Fruit fly (Drosophila melanogaster) whole organism, embryonic: ENCODE data around the gene Awh.

Experiments
- B-H2 ChIP-seq: fragments of 200-800 bp; sonication (Bioruptor generic); optimal IDR thresholded peaks from 2 replicates; lab custom pipeline; 2018; ENCODE audit warnings: missing biosample characterization, mild to moderate bottlenecking, missing genetic modification characterization
- CG10274 ChIP-seq: fragments of 200-800 bp; sonication (Bioruptor generic); optimal IDR thresholded peaks from 3 replicates; lab custom pipeline; 2017; ENCODE audit warnings: missing biosample characterization, mild to moderate bottlenecking, missing genetic modification characterization
- CG10543 ChIP-seq: fragments of 200-800 bp; sonication (Bioruptor generic); optimal IDR thresholded peaks from 3 replicates; lab custom pipeline; 2017; ENCODE audit warnings: missing biosample characterization, mild to moderate bottlenecking, missing genetic modification characterization, moderate library complexity
- CG12236 ChIP-seq: fragments of 200-800 bp; sonication (Bioruptor generic); optimal IDR thresholded peaks from 2 replicates; lab custom pipeline; 2016; ENCODE audit warnings: missing biosample characterization, missing genetic modification characterization
- CG12391 ChIP-seq: fragments of 200-800 bp; sonication (Bioruptor generic); optimal IDR thresholded peaks from 3 replicates; lab custom pipeline; 2018; ENCODE audit warnings: missing biosample characterization, mild to moderate bottlenecking, missing genetic modification characterization, moderate library complexity
- CG12659 ChIP-seq: fragments of 200-800 bp; sonication (Bioruptor generic); optimal IDR thresholded peaks from 3 replicates; lab custom pipeline; 2017; ENCODE audit warnings: mild to moderate bottlenecking, missing biosample characterization, missing genetic modification reagents, missing genetic modification characterization
- CG13123 ChIP-seq: fragments of 200-800 bp; sonication (Bioruptor generic); optimal IDR thresholded peaks from 2 replicates; lab custom pipeline; 2016; ENCODE audit warnings: missing biosample characterization, missing genetic modification characterization
- CG13287 ChIP-seq: fragments of 200-800 bp; sonication (Bioruptor generic); IDR thresholded peaks from 2 replicates; pipeline ENCODE4 v1.3.6; 2022; ENCODE audit warnings: missing biosample characterization, missing genetic modification characterization; ENCODE audit not compliant: partially characterized antibody
- CG14710 ChIP-seq: fragments of 200-800 bp; sonication (Bioruptor generic); optimal IDR thresholded peaks from 3 replicates; lab custom pipeline; 2019; ENCODE audit warnings: missing biosample characterization, mild to moderate bottlenecking, missing genetic modification characterization, moderate library complexity
- CG15696 ChIP-seq: fragments of 200-800 bp; sonication (Bioruptor generic); optimal IDR thresholded peaks from 2 replicates; lab custom pipeline; 2019; ENCODE audit warnings: missing biosample characterization, mild to moderate bottlenecking, missing genetic modification characterization, moderate library complexity
- CG16813 ChIP-seq: fragments of 200-800 bp; sonication (Bioruptor generic); IDR thresholded peaks from 3 replicates; pipeline ENCODE4 v1.3.6; 2022; ENCODE audit warnings: missing biosample characterization, missing genetic modification characterization; ENCODE audit not compliant: partially characterized antibody
- CG17568 ChIP-seq: fragments of 200-800 bp; sonication (Bioruptor generic); optimal IDR thresholded peaks from 2 replicates; lab custom pipeline; 2018; ENCODE audit warnings: missing biosample characterization, mild to moderate bottlenecking, missing genetic modification characterization, moderate library complexity
- CG2129 ChIP-seq: fragments of 200-800 bp; sonication (Bioruptor generic); IDR thresholded peaks from 2 replicates; pipeline ENCODE4 v1.3.6; 2022; ENCODE audit warnings: missing biosample characterization, missing genetic modification characterization; ENCODE audit not compliant: partially characterized antibody
- CG2199 ChIP-seq: fragments of 200-800 bp; sonication (Bioruptor generic); IDR thresholded peaks from 3 replicates; pipeline ENCODE4 v1.3.6; 2022; ENCODE audit warnings: missing biosample characterization, missing genetic modification characterization
- CG2712 ChIP-seq: fragments of 200-800 bp; optimal IDR thresholded peaks from 3 replicates; lab custom pipeline; 2019; ENCODE audit warnings: missing biosample characterization, mild to moderate bottlenecking, missing genetic modification characterization, moderate library complexity
- CG33557 ChIP-seq: fragments of 200-800 bp; sonication (Bioruptor generic); optimal IDR thresholded peaks from 2 replicates; lab custom pipeline; 2019; ENCODE audit warnings: missing biosample characterization, mild to moderate bottlenecking, missing genetic modification characterization, moderate library complexity
- CG42726 ChIP-seq: fragments of 200-800 bp; sonication (Bioruptor generic); IDR thresholded peaks from 2 replicates; pipeline ENCODE4 v1.3.6; 2022; ENCODE audit warnings: missing biosample characterization, missing genetic modification characterization; ENCODE audit not compliant: partially characterized antibody
- CG4282 ChIP-seq: fragments of 200-800 bp; sonication (Bioruptor generic); optimal IDR thresholded peaks from 2 replicates; lab custom pipeline; 2016; ENCODE audit warnings: missing biosample characterization, missing genetic modification characterization
- CG4404 ChIP-seq: fragments of 200-800 bp; sonication (Bioruptor generic); IDR thresholded peaks from 2 replicates; pipeline ENCODE4 v1.3.6; 2022; ENCODE audit warnings: missing biosample characterization, missing genetic modification characterization
- CG4617 ChIP-seq: fragments of 200-800 bp; sonication (Bioruptor generic); optimal IDR thresholded peaks from 3 replicates; lab custom pipeline; 2016; ENCODE audit warnings: missing biosample characterization, missing genetic modification characterization, borderline replicate concordance
- CG4730 ChIP-seq: fragments of 200-800 bp; sonication (Bioruptor generic); IDR thresholded peaks from 2 replicates; pipeline ENCODE4 v1.3.6; 2022; ENCODE audit warnings: missing biosample characterization, missing genetic modification characterization
- CG5245 ChIP-seq: fragments of 200-800 bp; sonication (Bioruptor generic); optimal IDR thresholded peaks from 3 replicates; lab custom pipeline; 2016; ENCODE audit warnings: missing biosample characterization, missing genetic modification characterization
- CG6689 ChIP-seq: fragments of 200-800 bp; sonication (Bioruptor generic); IDR thresholded peaks from 2 replicates; pipeline ENCODE4 v1.3.6; 2022; ENCODE audit warnings: missing biosample characterization, missing genetic modification characterization
- CG7839 ChIP-seq: fragments of 200-800 bp; sonication (Bioruptor generic); optimal IDR thresholded peaks from 3 replicates; lab custom pipeline; 2018; ENCODE audit warnings: missing biosample characterization, mild to moderate bottlenecking, missing genetic modification characterization, moderate library complexity
- CG7928 ChIP-seq: fragments of 200-800 bp; sonication (Bioruptor generic); optimal IDR thresholded peaks from 2 replicates; lab custom pipeline; 2017; ENCODE audit warnings: missing biosample characterization, mild to moderate bottlenecking, missing genetic modification characterization
- CG7963 ChIP-seq: fragments of 200-800 bp; sonication (Bioruptor generic); IDR thresholded peaks from 3 replicates; pipeline ENCODE4 v1.3.6; 2022; ENCODE audit warnings: missing biosample characterization, missing genetic modification characterization; ENCODE audit not compliant: partially characterized antibody
- CG9876 ChIP-seq: fragments of 200-800 bp; sonication (Bioruptor generic); optimal IDR thresholded peaks from 2 replicates; lab custom pipeline; 2016; ENCODE audit warnings: missing biosample characterization, missing genetic modification characterization
- CHES-1-like ChIP-seq: fragments of 200-800 bp; sonication (Bioruptor generic); optimal IDR thresholded peaks from 2 replicates; lab custom pipeline; 2016; ENCODE audit warnings: missing biosample characterization, missing genetic modification characterization
- E2f1 ChIP-seq: fragments of 200-800 bp; sonication (Bioruptor generic); IDR thresholded peaks from 2 replicates; pipeline ENCODE4 v1.3.6; 2022; ENCODE audit warnings: missing biosample characterization, missing genetic modification characterization
- Fer1 ChIP-seq: fragments of 200-800 bp; sonication (Bioruptor generic); optimal IDR thresholded peaks from 2 replicates; lab custom pipeline; 2017; ENCODE audit warnings: missing biosample characterization, mild to moderate bottlenecking, missing genetic modification characterization
- Hand ChIP-seq: fragments of 200-800 bp; sonication (Bioruptor generic); optimal IDR thresholded peaks from 2 replicates; lab custom pipeline; 2017; ENCODE audit warnings: mild to moderate bottlenecking, missing biosample characterization, missing genetic modification reagents, missing genetic modification characterization
- Pdp1 ChIP-seq, 2 experiments: fragments of 200-800 bp; sonication (Bioruptor generic); optimal IDR thresholded peaks; 3 replicates each; lab custom pipeline; 2016; ENCODE audit warnings: missing biosample characterization in 2 of 2, missing genetic modification characterization in 2 of 2, mild to moderate bottlenecking in 1 of 2, moderate library complexity in 1 of 2
- ab ChIP-seq: fragments of 200-800 bp; sonication (Bioruptor generic); optimal IDR thresholded peaks from 2 replicates; lab custom pipeline; 2016; ENCODE audit warnings: missing biosample characterization, missing genetic modification characterization
- abd-A ChIP-seq: fragments of 200-800 bp; sonication (Bioruptor generic); optimal IDR thresholded peaks from 3 replicates; lab custom pipeline; 2019; ENCODE audit warnings: missing biosample characterization, mild to moderate bottlenecking, missing genetic modification characterization, moderate library complexity
- al ChIP-seq: fragments of 200-800 bp; sonication (Bioruptor generic); IDR thresholded peaks from 2 replicates; pipeline ENCODE4 v1.3.6; 2022; ENCODE audit warnings: missing biosample characterization, missing genetic modification characterization
- ara ChIP-seq: fragments of 200-800 bp; sonication (Bioruptor generic); IDR thresholded peaks from 2 replicates; pipeline ENCODE4 v1.3.6; 2022; ENCODE audit warnings: missing biosample characterization, missing genetic modification characterization
- chn ChIP-seq: fragments of 200-800 bp; sonication (Bioruptor generic); optimal IDR thresholded peaks from 2 replicates; lab custom pipeline; 2016; ENCODE audit warnings: missing biosample characterization, missing genetic modification characterization
- da ChIP-seq: fragments of 200-800 bp; sonication (Bioruptor generic); optimal IDR thresholded peaks from 2 replicates; lab custom pipeline; 2016; ENCODE audit warnings: missing biosample characterization, missing genetic modification characterization
- dpn ChIP-seq, 2 experiments: fragments of 200-800 bp; sonication (Bioruptor generic); optimal IDR thresholded peaks; 3 replicates each; lab custom pipeline; 2016; ENCODE audit warnings: missing biosample characterization in 2 of 2, missing genetic modification characterization in 2 of 2
- fu2 ChIP-seq: fragments of 200-800 bp; sonication (Bioruptor generic); optimal IDR thresholded peaks from 2 replicates; lab custom pipeline; 2016; ENCODE audit warnings: missing biosample characterization, missing genetic modification characterization
- hbn ChIP-seq: fragments of 200-800 bp; sonication (Bioruptor generic); IDR thresholded peaks from 2 replicates; pipeline ENCODE4 v1.3.6; 2022; ENCODE audit warnings: missing biosample characterization, missing genetic modification characterization; ENCODE audit not compliant: partially characterized antibody
- lov ChIP-seq, 2 experiments: fragments of 200-800 bp in 1 of 2; fragments of >200 bp in 1 of 2; sonication (Bioruptor generic) in 1 of 2; IDR thresholded peaks in 1 of 2; optimal IDR thresholded peaks in 1 of 2; 2 replicates in 1 of 2; 3 replicates in 1 of 2; pipeline versions ENCODE4 v1.3.6 to Lab custom; 2017 to 2022; ENCODE audit warnings: missing biosample characterization in 1 of 2, missing genetic modification characterization in 1 of 2
- mam ChIP-seq: fragments of 200-800 bp; sonication (Bioruptor generic); optimal IDR thresholded peaks from 3 replicates; lab custom pipeline; 2016; ENCODE audit warnings: missing biosample characterization, missing genetic modification characterization
- mld ChIP-seq: fragments of 200-800 bp; sonication (Bioruptor generic); IDR thresholded peaks from 3 replicates; pipeline ENCODE4 v1.3.6; 2022; ENCODE audit warnings: missing biosample characterization, missing genetic modification characterization; ENCODE audit not compliant: partially characterized antibody
- nau ChIP-seq: fragments of 200-800 bp; sonication (Bioruptor generic); optimal IDR thresholded peaks from 3 replicates; lab custom pipeline; 2017; ENCODE audit warnings: missing biosample characterization, mild to moderate bottlenecking, missing genetic modification characterization, missing genetic modification reagents
- org-1 ChIP-seq: fragments of 200-800 bp; sonication (Bioruptor generic); optimal IDR thresholded peaks from 2 replicates; lab custom pipeline; 2017; ENCODE audit warnings: missing biosample characterization, missing genetic modification characterization
- psq ChIP-seq: fragments of 200-800 bp; sonication (Bioruptor generic); optimal IDR thresholded peaks from 2 replicates; lab custom pipeline; 2017; ENCODE audit warnings: missing biosample characterization, missing genetic modification characterization
- ro ChIP-seq: fragments of 200-800 bp; sonication (Bioruptor generic); IDR thresholded peaks from 2 replicates; pipeline ENCODE4 v1.3.6; 2022; ENCODE audit warnings: missing biosample characterization, missing genetic modification characterization
- sna ChIP-seq: fragments of 200-800 bp; sonication (Bioruptor generic); IDR thresholded peaks from 2 replicates; pipeline ENCODE4 v1.3.6; 2022; ENCODE audit warnings: missing biosample characterization, missing genetic modification characterization; ENCODE audit not compliant: partially characterized antibody
- ssp ChIP-seq: fragments of 200-800 bp; sonication (Bioruptor generic); IDR thresholded peaks from 2 replicates; pipeline ENCODE4 v1.3.6; 2022; ENCODE audit warnings: missing biosample characterization, missing genetic modification characterization

Gene Awh

dm6 chr3L:3811089-3811488, 34.9 kb upstream of the Awh start, which contains the start of the genes CG32263 and PIG-B (continued):
- TF ChIP-seq CG6689 (GFP tag; lab: Robert Waterston, UW), result no peak
- TF ChIP-seq fu2 (GFP tag; lab: Kevin White, UChicago), result no peak
- no peak for TF ChIP-seq CG10543
- no peak for TF ChIP-seq CHES-1-like
- TF ChIP-seq al, result no peak
- no peak for TF ChIP-seq lov (optimal IDR thresholded peaks at IDR 0.05; lab: Kevin White, UChicago)
- TF ChIP-seq lov (GFP tag; IDR thresholded peaks at IDR 0.05; lab: Robert Waterston, UW), result no peak
- peak; percentile 85 for TF ChIP-seq psq (GFP tag; lab: Kevin White, UChicago)
- TF ChIP-seq sna (GFP tag; lab: Robert Waterston, UW), result peak; percentile 76
- TF ChIP-seq Pdp1 (GFP tag; optimal IDR thresholded peaks at IDR 0.05; lab: Kevin White, UChicago), result peak in 1 of 2 experiments; percentile 37
- TF ChIP-seq CG13287 (GFP tag; lab: Robert Waterston, UW), result peak; percentile 86
- TF ChIP-seq org-1 (GFP tag; lab: Kevin White, UChicago), result no peak
- no peak for TF ChIP-seq ara
- TF ChIP-seq dpn (GFP tag; optimal IDR thresholded peaks at IDR 0.05; lab: Kevin White, UChicago), result no peak
- no peak for TF ChIP-seq CG13123 (GFP tag; lab: Kevin White, UChicago)
- peak; percentile 70 for TF ChIP-seq CG16813 (GFP tag; lab: Robert Waterston, UW)
- TF ChIP-seq CG2129 (GFP tag; lab: Robert Waterston, UW), result no peak; the same call in 1 of the 2 replicates
- TF ChIP-seq CG17568 (GFP tag; lab: Kevin White, UChicago), result no peak
- peak; percentile 29 for TF ChIP-seq CG14710 (tag; lab: Kevin White, UChicago)
- TF ChIP-seq ro, result no peak
- peak; percentile 49 for TF ChIP-seq CG12659 (GFP tag; lab: Kevin White, UChicago)
- TF ChIP-seq ssp (GFP tag; lab: Robert Waterston, UW), result no peak
- TF ChIP-seq nau, result no peak
- TF ChIP-seq da (GFP tag; lab: Kevin White, UChicago), result no peak
- TF ChIP-seq CG4617 (GFP tag; lab: Kevin White, UChicago), result peak; percentile 64
- peak; percentile 11 for TF ChIP-seq CG2712
- peak; percentile 30 for TF ChIP-seq mam (GFP tag; lab: Kevin White, UChicago)
- no peak for TF ChIP-seq CG42726 (GFP tag; lab: Robert Waterston, UW)
- TF ChIP-seq B-H2, result peak; percentile 39
- TF ChIP-seq CG4282, result peak; percentile 4
- no peak for TF ChIP-seq ab (GFP tag; lab: Kevin White, UChicago)
- no peak for TF ChIP-seq CG4730 (GFP tag; lab: Robert Waterston, UW)
- no peak for TF ChIP-seq CG9876 (GFP tag; lab: Kevin White, UChicago)
- TF ChIP-seq CG7963 (GFP tag; lab: Robert Waterston, UW), result peak; percentile 51; the same call in 2 of the 3 replicates
- no peak for TF ChIP-seq Fer1
- TF ChIP-seq chn, result no peak
- peak; percentile 69 for TF ChIP-seq hbn (GFP tag; lab: Robert Waterston, UW)
- no peak for TF ChIP-seq CG2199 (GFP tag; lab: Robert Waterston, UW)
- no peak for TF ChIP-seq CG10274 (GFP tag; lab: Kevin White, UChicago)
- no peak for TF ChIP-seq Hand (GFP tag; lab: Kevin White, UChicago)
- no peak for TF ChIP-seq CG5245 (GFP tag; lab: Kevin White, UChicago)
- no peak for TF ChIP-seq CG12391 (tag; lab: Kevin White, UChicago)
- no peak for TF ChIP-seq abd-A (tag; lab: Kevin White, UChicago)
- no peak for TF ChIP-seq CG15696
- TF ChIP-seq CG12236 (GFP tag; lab: Kevin White, UChicago), result no peak
- TF ChIP-seq CG7839 (tag; lab: Kevin White, UChicago), result no peak
- no peak for TF ChIP-seq CG33557 (GFP tag; lab: Kevin White, UChicago)
- no peak for TF ChIP-seq E2f1 (GFP tag; lab: Robert Waterston, UW)
- TF ChIP-seq mld, result 0 out of 3 replicates have a peak, but pooled peaks have one; percentile 40
- TF ChIP-seq CG4404 (GFP tag; lab: Robert Waterston, UW), result no peak
- no peak for TF ChIP-seq CG7928
